Fruit fly (Drosophila melanogaster) whole organism, embryonic: ENCODE data around the gene CG42240.

Source experiments
- CG10209 ChIP-seq: fragments of 200-800 bp; sonication (Bioruptor generic); optimal IDR thresholded peaks from 3 replicates; lab custom pipeline; 2017; ENCODE audit warnings: missing biosample characterization, mild to moderate bottlenecking, missing genetic modification characterization, missing genetic modification reagents
- CG10274 ChIP-seq: fragments of 200-800 bp; sonication (Bioruptor generic); optimal IDR thresholded peaks from 3 replicates; lab custom pipeline; 2017; ENCODE audit warnings: missing biosample characterization, mild to moderate bottlenecking, missing genetic modification characterization
- CG10431 ChIP-seq: fragments of 200-800 bp; sonication (Bioruptor generic); optimal IDR thresholded peaks from 3 replicates; lab custom pipeline; 2018; ENCODE audit warnings: missing biosample characterization, mild to moderate bottlenecking, missing genetic modification characterization
- CG10565 ChIP-seq: fragments of 200-800 bp; sonication (Bioruptor generic); optimal IDR thresholded peaks from 3 replicates; lab custom pipeline; 2016; ENCODE audit warnings: missing biosample characterization, mild to moderate bottlenecking, missing genetic modification characterization
- CG11398 ChIP-seq: fragments of 200-800 bp; sonication (Bioruptor generic); optimal IDR thresholded peaks from 2 replicates; lab custom pipeline; 2016; ENCODE audit warnings: missing biosample characterization, missing genetic modification characterization
- CG12769 ChIP-seq: fragments of 200-800 bp; sonication (Bioruptor generic); optimal IDR thresholded peaks from 2 replicates; lab custom pipeline; 2019; ENCODE audit warnings: missing biosample characterization, mild to moderate bottlenecking, missing genetic modification characterization, moderate library complexity
- CG13296 ChIP-seq: fragments of 200-800 bp; sonication (Bioruptor generic); optimal IDR thresholded peaks from 3 replicates; lab custom pipeline; 2018; ENCODE audit warnings: missing biosample characterization, mild to moderate bottlenecking, missing genetic modification characterization
- CG14860 ChIP-seq: fragments of 200-800 bp; sonication (Bioruptor generic); IDR thresholded peaks from 3 replicates; pipeline ENCODE4 v1.3.6; 2022; ENCODE audit warnings: missing biosample characterization, missing genetic modification characterization; ENCODE audit not compliant: partially characterized antibody
- CG17385 ChIP-seq: fragments of 200-800 bp; sonication (Bioruptor generic); optimal IDR thresholded peaks from 3 replicates; lab custom pipeline; 2018; ENCODE audit warnings: missing biosample characterization, mild to moderate bottlenecking, missing genetic modification characterization
- CG1792 ChIP-seq: fragments of 200-800 bp; sonication (Bioruptor generic); optimal IDR thresholded peaks from 2 replicates; lab custom pipeline; 2016; ENCODE audit warnings: missing biosample characterization, missing genetic modification characterization
- CG2875 ChIP-seq: fragments of 200-800 bp; sonication (Bioruptor generic); optimal IDR thresholded peaks from 2 replicates; lab custom pipeline; 2017; ENCODE audit warnings: missing biosample characterization, mild to moderate bottlenecking, missing genetic modification characterization, missing genetic modification reagents
- CG3065 ChIP-seq: fragments of 200-800 bp; sonication (Bioruptor generic); optimal IDR thresholded peaks from 2 replicates; lab custom pipeline; 2016; ENCODE audit warnings: missing biosample characterization, missing genetic modification characterization
- CG31365 ChIP-seq: fragments of 200-800 bp; sonication (Bioruptor generic); optimal IDR thresholded peaks from 2 replicates; lab custom pipeline; 2018; ENCODE audit warnings: missing biosample characterization, mild to moderate bottlenecking, missing genetic modification characterization
- CG31441 ChIP-seq: fragments of 200-800 bp; sonication (Bioruptor generic); IDR thresholded peaks from 2 replicates; pipeline ENCODE4 v1.3.6; 2022; ENCODE audit warnings: missing biosample characterization, missing genetic modification characterization
- CG42726 ChIP-seq: fragments of 200-800 bp; sonication (Bioruptor generic); IDR thresholded peaks from 2 replicates; pipeline ENCODE4 v1.3.6; 2022; ENCODE audit warnings: missing biosample characterization, missing genetic modification characterization; ENCODE audit not compliant: partially characterized antibody
- CG7987 ChIP-seq: fragments of 200-800 bp; sonication (Bioruptor generic); optimal IDR thresholded peaks from 2 replicates; lab custom pipeline; 2018; ENCODE audit warnings: missing biosample characterization, mild to moderate bottlenecking, missing genetic modification characterization, moderate library complexity
- CG8359 ChIP-seq: fragments of 200-800 bp; sonication (Bioruptor generic); optimal IDR thresholded peaks from 2 replicates; lab custom pipeline; 2017; ENCODE audit warnings: missing biosample characterization, mild to moderate bottlenecking, missing genetic modification characterization, borderline replicate concordance
- CG8944 ChIP-seq: fragments of 200-800 bp; sonication (Bioruptor generic); optimal IDR thresholded peaks from 3 replicates; lab custom pipeline; 2016; ENCODE audit warnings: missing biosample characterization, missing genetic modification characterization
- CG9609 ChIP-seq: fragments of 200-800 bp; sonication (Bioruptor generic); optimal IDR thresholded peaks from 3 replicates; lab custom pipeline; 2016; ENCODE audit warnings: missing biosample characterization, missing genetic modification characterization
- D19A ChIP-seq: fragments of 200-800 bp; optimal IDR thresholded peaks from 3 replicates; lab custom pipeline; 2019; ENCODE audit warnings: missing biosample characterization, mild to moderate bottlenecking, missing genetic modification characterization, moderate library complexity
- Dfd ChIP-seq, 2 experiments: fragments of >200 bp; optimal IDR thresholded peaks; 2 replicates each; lab custom pipeline; 2017; ENCODE audit warnings: missing biosample characterization in 2 of 2, missing genetic modification characterization in 2 of 2
- Doc2 ChIP-seq: fragments of 200-800 bp; sonication (Bioruptor generic); IDR thresholded peaks from 2 replicates; pipeline ENCODE4 v1.3.6; 2022; ENCODE audit warnings: missing biosample characterization, missing genetic modification characterization
- Doc3 ChIP-seq: fragments of 200-800 bp; sonication (Bioruptor generic); IDR thresholded peaks from 3 replicates; pipeline ENCODE4 v1.3.6; 2022; ENCODE audit warnings: missing biosample characterization, missing genetic modification characterization; ENCODE audit not compliant: partially characterized antibody
- Jarid2 ChIP-seq: fragments of 200-800 bp; sonication (Bioruptor generic); optimal IDR thresholded peaks from 3 replicates; lab custom pipeline; 2017; ENCODE audit warnings: mild to moderate bottlenecking, missing biosample characterization, missing genetic modification reagents, missing genetic modification characterization
- Lim3 ChIP-seq: fragments of 200-800 bp; sonication (Bioruptor generic); IDR thresholded peaks from 2 replicates; pipeline ENCODE4 v1.3.6; 2022; ENCODE audit warnings: missing biosample characterization, missing genetic modification characterization
- Oli ChIP-seq: fragments of 200-800 bp; sonication (Bioruptor generic); optimal IDR thresholded peaks from 2 replicates; lab custom pipeline; 2018; ENCODE audit warnings: missing biosample characterization, mild to moderate bottlenecking, missing genetic modification characterization, moderate library complexity
- Poxn ChIP-seq: fragments of 200-800 bp; sonication (Bioruptor generic); IDR thresholded peaks from 2 replicates; pipeline ENCODE4 v1.3.6; 2022; ENCODE audit warnings: missing biosample characterization, missing genetic modification characterization
- Rfx ChIP-seq: fragments of 200-800 bp; sonication (Bioruptor generic); IDR thresholded peaks from 2 replicates; pipeline ENCODE4 v1.3.6; 2022; ENCODE audit warnings: missing biosample characterization, missing genetic modification characterization
- ab ChIP-seq: fragments of 200-800 bp; sonication (Bioruptor generic); optimal IDR thresholded peaks from 2 replicates; lab custom pipeline; 2016; ENCODE audit warnings: missing biosample characterization, missing genetic modification characterization
- abd-A ChIP-seq: fragments of 200-800 bp; sonication (Bioruptor generic); optimal IDR thresholded peaks from 3 replicates; lab custom pipeline; 2019; ENCODE audit warnings: missing biosample characterization, mild to moderate bottlenecking, missing genetic modification characterization, moderate library complexity
- ap ChIP-seq: fragments of 200-800 bp; sonication (Bioruptor generic); IDR thresholded peaks from 2 replicates; pipeline ENCODE4 v1.3.6; 2022; ENCODE audit warnings: missing biosample characterization, missing genetic modification characterization
- bab2 ChIP-seq: fragments of 200-800 bp; sonication (Bioruptor generic); optimal IDR thresholded peaks from 2 replicates; lab custom pipeline; 2016; ENCODE audit warnings: missing biosample characterization, missing genetic modification characterization
- chinmo ChIP-seq: fragments of 200-800 bp; sonication (Bioruptor generic); IDR thresholded peaks from 4 replicates; pipeline ENCODE4 v1.3.6; 2022; ENCODE audit warnings: missing biosample characterization, missing genetic modification characterization; ENCODE audit not compliant: partially characterized antibody
- dan ChIP-seq: fragments of 200-800 bp; sonication (Bioruptor generic); IDR thresholded peaks from 2 replicates; pipeline ENCODE4 v1.3.6; 2022; ENCODE audit warnings: missing biosample characterization, missing genetic modification characterization
- dpn ChIP-seq, 2 experiments: fragments of 200-800 bp; sonication (Bioruptor generic); optimal IDR thresholded peaks; 3 replicates each; lab custom pipeline; 2016; ENCODE audit warnings: missing biosample characterization in 2 of 2, missing genetic modification characterization in 2 of 2
- grau ChIP-seq: fragments of 200-800 bp; optimal IDR thresholded peaks from 3 replicates; lab custom pipeline; 2019; ENCODE audit warnings: missing biosample characterization, mild to moderate bottlenecking, missing genetic modification characterization, moderate library complexity
- gsb ChIP-seq: fragments of 200-800 bp; sonication (Bioruptor generic); IDR thresholded peaks from 2 replicates; pipeline ENCODE4 v1.3.6; 2022; ENCODE audit warnings: missing biosample characterization, missing genetic modification characterization
- knrl ChIP-seq: fragments of 200-800 bp; sonication (Bioruptor generic); IDR thresholded peaks from 3 replicates; pipeline ENCODE4 v1.3.6; 2022; ENCODE audit warnings: missing biosample characterization, missing genetic modification characterization; ENCODE audit not compliant: partially characterized antibody
- lola ChIP-seq, 3 experiments: fragments of >200 bp in 2 of 3; fragments of 200-800 bp in 1 of 3; sonication (Bioruptor generic) in 1 of 3; optimal IDR thresholded peaks; 2 replicates each; lab custom pipeline; 2017 to 2019; ENCODE audit warnings: missing biosample characterization in 3 of 3, missing genetic modification characterization in 3 of 3, mild to moderate bottlenecking in 1 of 3, moderate library complexity in 1 of 3
- nau ChIP-seq: fragments of 200-800 bp; sonication (Bioruptor generic); optimal IDR thresholded peaks from 3 replicates; lab custom pipeline; 2017; ENCODE audit warnings: missing biosample characterization, mild to moderate bottlenecking, missing genetic modification characterization, missing genetic modification reagents
- otp ChIP-seq: fragments of 200-800 bp; sonication (Bioruptor generic); IDR thresholded peaks from 3 replicates; pipeline ENCODE4, ENCODE4 v1.3.6; 2022; ENCODE audit warnings: missing biosample characterization, missing genetic modification characterization
- pzg ChIP-seq: fragments of 200-800 bp; sonication (Bioruptor generic); optimal IDR thresholded peaks from 3 replicates; lab custom pipeline; 2018; ENCODE audit warnings: missing biosample characterization, mild to moderate bottlenecking, missing genetic modification characterization, moderate library complexity
- run ChIP-seq: fragments of 200-800 bp; sonication (Bioruptor generic); optimal IDR thresholded peaks from 3 replicates; lab custom pipeline; 2018; ENCODE audit warnings: missing biosample characterization, mild to moderate bottlenecking, missing genetic modification characterization
- stc ChIP-seq: fragments of 200-800 bp; sonication (Bioruptor generic); IDR thresholded peaks from 2 replicates; pipeline ENCODE4 v1.3.6; 2022; ENCODE audit warnings: missing biosample characterization, missing genetic modification characterization
- vnd ChIP-seq: fragments of 200-800 bp; sonication (Bioruptor generic); IDR thresholded peaks from 3 replicates; pipeline ENCODE4 v1.3.6; 2022; ENCODE audit warnings: missing biosample characterization, missing genetic modification characterization; ENCODE audit not compliant: partially characterized antibody
- yki ChIP-seq: fragments of >200 bp; optimal IDR thresholded peaks from 3 replicates; lab custom pipeline; 2018
- zen ChIP-seq: fragments of 200-800 bp; sonication (Bioruptor generic); optimal IDR thresholded peaks from 3 replicates; lab custom pipeline; 2018; ENCODE audit warnings: missing biosample characterization, mild to moderate bottlenecking, missing genetic modification characterization, moderate library complexity
- zen2 ChIP-seq: fragments of 200-800 bp; sonication (Bioruptor generic); IDR thresholded peaks from 3 replicates; pipeline ENCODE4 v1.3.6; 2022; ENCODE audit warnings: missing biosample characterization, missing genetic modification characterization; ENCODE audit not compliant: partially characterized antibody
- zfh2 ChIP-seq: fragments of 200-800 bp; sonication (Bioruptor generic); optimal IDR thresholded peaks from 2 replicates; lab custom pipeline; 2016; ENCODE audit warnings: missing biosample characterization, missing genetic modification characterization

CG42240 gene

dm6 chrX:6316858-6317474, 13.7 kb upstream of the CG42240 start (continued):
- TF ChIP-seq CG10209 (GFP tag; lab: Kevin White, UChicago) (peak; percentile 65), CG10274 (GFP tag; lab: Kevin White, UChicago) (no peak), lola (GFP tag; optimal IDR thresholded peaks at IDR 0.05; lab: Kevin White, UChicago) (no peak), gsb (GFP tag; lab: Robert Waterston, UW) (peak; percentile 21; the same call in 1 of the 2 replicates), chinmo (GFP tag; lab: Robert Waterston, UW) (no peak), CG8944 (GFP tag; lab: Kevin White, UChicago) (peak; percentile 36), knrl (GFP tag; lab: Robert Waterston, UW) (no peak), CG8359 (GFP tag; lab: Kevin White, UChicago) (no peak), yki (lab: Kevin White, UChicago) (no peak), dpn (GFP tag; optimal IDR thresholded peaks at IDR 0.05; lab: Kevin White, UChicago) (peak; percentile 26 to 60), ap (peak; percentile 51), Doc2 (GFP tag; lab: Robert Waterston, UW) (no peak), CG11398 (GFP tag; lab: Kevin White, UChicago) (no peak), CG17385 (peak; percentile 67), otp (no peak), CG1792 (GFP tag; lab: Kevin White, UChicago) (no peak), dan (GFP tag; lab: Robert Waterston, UW) (no peak), vnd (GFP tag; lab: Robert Waterston, UW) (no peak), zen2 (GFP tag; lab: Robert Waterston, UW) (no peak), Oli (tag; lab: Kevin White, UChicago) (peak; percentile 58), nau (GFP tag; lab: Kevin White, UChicago) (no peak), CG9609 (no peak), CG12769 (tag; lab: Kevin White, UChicago) (peak; percentile 83), CG10431 (GFP tag; lab: Kevin White, UChicago) (no peak), Dfd (GFP tag; optimal IDR thresholded peaks at IDR 0.05; lab: Kevin White, UChicago) (no peak), CG42726 (GFP tag; lab: Robert Waterston, UW) (no peak), grau (tag; lab: Kevin White, UChicago) (peak; percentile 66), CG31441 (GFP tag; lab: Robert Waterston, UW) (peak; percentile 51), ab (peak; percentile 10), Rfx (GFP tag; lab: Robert Waterston, UW) (peak; percentile 82), stc (peak; percentile 68), Lim3 (GFP tag; lab: Robert Waterston, UW) (no peak), bab2 (GFP tag; lab: Kevin White, UChicago) (peak; percentile 53), pzg (GFP tag; lab: Kevin White, UChicago) (peak; percentile 5), zen (tag; lab: Kevin White, UChicago) (no peak), Doc3 (GFP tag; lab: Robert Waterston, UW) (no peak), run (tag; lab: Kevin White, UChicago) (no peak), D19A (tag; lab: Kevin White, UChicago) (peak; percentile 20), CG7987 (GFP tag; lab: Kevin White, UChicago) (no peak), CG31365 (no peak), CG3065 (GFP tag; lab: Kevin White, UChicago) (no peak), abd-A (tag; lab: Kevin White, UChicago) (peak; percentile 50), CG14860 (GFP tag; lab: Robert Waterston, UW) (no peak), Jarid2 (GFP tag; lab: Kevin White, UChicago) (no peak), Poxn (GFP tag; lab: Robert Waterston, UW) (peak; percentile 29; the same call in 1 of the 2 replicates), CG2875 (GFP tag; lab: Kevin White, UChicago) (no peak), CG10565 (GFP tag; lab: Kevin White, UChicago) (no peak), CG13296 (peak; percentile 65), zfh2 (GFP tag; lab: Kevin White, UChicago) (peak; percentile 26)
